Worm (Caenorhabditis elegans): ENCODE measurements around the gene T19C4.5.

ce11 chrV:11198094-11198493 lies 26.1 kb downstream of the T19C4.5 start:
- TF ChIP-seq npax-4 (tag; optimal IDR thresholded peaks at IDR 0.05) (no peak), fkh-10 (GFP tag; optimal IDR thresholded peaks at IDR 0.05) (no peak), eyg-1 (tag; optimal IDR thresholded peaks at IDR 0.05) (no peak), madf-2 (tag; optimal IDR thresholded peaks at IDR 0.05) (no peak), pha-4 (tag; optimal IDR thresholded peaks at IDR 0.05) (no peak), ztf-16 (tag; optimal IDR thresholded peaks at IDR 0.05) (no peak)
